Fruit fly (Drosophila melanogaster) whole organism, prepupa: ENCODE data around the gene CG18170.

ENCODE experiments used
- Blimp-1 ChIP-seq: fragments of 200-800 bp; sonication (Bioruptor generic); optimal IDR thresholded peaks from 3 replicates; lab custom pipeline; 2017; ENCODE audit warnings: missing biosample characterization, missing genetic modification characterization, mild to moderate bottlenecking, moderate library complexity, missing genetic modification reagents
- CG10631 ChIP-seq: fragments of 200-800 bp; sonication (Bioruptor generic); optimal IDR thresholded peaks from 2 replicates; lab custom pipeline; 2016; ENCODE audit warnings: missing biosample characterization, missing genetic modification characterization
- CG10669 ChIP-seq: fragments of 200-800 bp; sonication (Bioruptor generic); optimal IDR thresholded peaks from 3 replicates; lab custom pipeline; 2018; ENCODE audit warnings: missing biosample characterization, mild to moderate bottlenecking, missing genetic modification characterization, moderate library complexity
- CG11294 ChIP-seq: fragments of 200-800 bp; sonication (Bioruptor generic); IDR thresholded peaks from 2 replicates; pipeline ENCODE4 v1.3.6; 2022; ENCODE audit warnings: missing biosample characterization, missing genetic modification characterization
- CG11762 ChIP-seq: fragments of 200-800 bp; sonication (Bioruptor generic); optimal IDR thresholded peaks from 3 replicates; lab custom pipeline; 2016; ENCODE audit warnings: missing biosample characterization, missing genetic modification characterization; ENCODE audit not compliant: insufficient read depth
- CG15336 ChIP-seq: fragments of 200-800 bp; sonication (Bioruptor generic); IDR thresholded peaks from 2 replicates; pipeline ENCODE4 v1.3.6; 2022; ENCODE audit warnings: missing biosample characterization, missing genetic modification characterization
- CG1621 ChIP-seq: fragments of 200-800 bp; sonication (Bioruptor generic); optimal IDR thresholded peaks from 3 replicates; lab custom pipeline; 2018; ENCODE audit warnings: missing biosample characterization, mild to moderate bottlenecking, missing genetic modification characterization
- CG16779 ChIP-seq: fragments of 200-800 bp; sonication (Bioruptor generic); optimal IDR thresholded peaks from 3 replicates; lab custom pipeline; 2017; ENCODE audit warnings: missing biosample characterization, mild to moderate bottlenecking, missing genetic modification characterization
- CG31627 ChIP-seq: fragments of 200-800 bp; sonication (Bioruptor generic); optimal IDR thresholded peaks from 3 replicates; lab custom pipeline; 2016; ENCODE audit warnings: missing biosample characterization, missing genetic modification characterization
- CG32006 ChIP-seq: fragments of 200-800 bp; sonication (Bioruptor generic); optimal IDR thresholded peaks from 3 replicates; lab custom pipeline; 2017; ENCODE audit warnings: missing biosample characterization, mild to moderate bottlenecking, missing genetic modification characterization
- CG34406 ChIP-seq: fragments of 200-800 bp; sonication (Bioruptor generic); optimal IDR thresholded peaks from 3 replicates; lab custom pipeline; 2016; ENCODE audit warnings: missing biosample characterization, missing genetic modification characterization
- CG3919 ChIP-seq: fragments of 200-800 bp; sonication (Bioruptor generic); optimal IDR thresholded peaks from 3 replicates; lab custom pipeline; 2016; ENCODE audit warnings: missing biosample characterization, missing genetic modification characterization
- CG6163 ChIP-seq: fragments of 200-800 bp; sonication (Bioruptor generic); IDR thresholded peaks from 3 replicates; pipeline ENCODE4 v1.3.6; 2022; ENCODE audit warnings: missing biosample characterization, missing genetic modification characterization
- CG6276 ChIP-seq: fragments of 200-800 bp; sonication (Bioruptor generic); optimal IDR thresholded peaks from 2 replicates; lab custom pipeline; 2017; ENCODE audit warnings: missing biosample characterization, mild to moderate bottlenecking, missing genetic modification characterization
- CG6792 ChIP-seq: fragments of 200-800 bp; sonication (Bioruptor generic); optimal IDR thresholded peaks from 3 replicates; lab custom pipeline; 2016; ENCODE audit warnings: missing biosample characterization, missing genetic modification characterization
- CG6854 ChIP-seq: fragments of 200-800 bp; sonication (Bioruptor generic); optimal IDR thresholded peaks from 2 replicates; lab custom pipeline; 2017; ENCODE audit warnings: missing biosample characterization, mild to moderate bottlenecking, missing genetic modification characterization
- CG8632 ChIP-seq: fragments of 200-800 bp; sonication (Bioruptor generic); optimal IDR thresholded peaks from 3 replicates; lab custom pipeline; 2016; ENCODE audit warnings: missing biosample characterization, missing genetic modification characterization
- CG9139 ChIP-seq: fragments of 200-800 bp; sonication (Bioruptor generic); optimal IDR thresholded peaks from 3 replicates; lab custom pipeline; 2017; ENCODE audit warnings: missing biosample characterization, mild to moderate bottlenecking, missing genetic modification characterization
- Eip75B ChIP-seq: fragments of 200-800 bp; sonication (Bioruptor generic); optimal IDR thresholded peaks from 3 replicates; lab custom pipeline; 2016; ENCODE audit warnings: missing biosample characterization, missing genetic modification characterization
- Eip78C ChIP-seq: fragments of 200-800 bp; sonication (Bioruptor generic); peaks from one replicate; lab custom pipeline; 2016; ENCODE audit warnings: missing biosample characterization, missing genetic modification characterization
- Ets21C ChIP-seq: fragments of 200-800 bp; sonication (Bioruptor generic); optimal IDR thresholded peaks from 3 replicates; lab custom pipeline; 2016; ENCODE audit warnings: missing biosample characterization, missing genetic modification characterization
- Gug ChIP-seq: fragments of 200-800 bp; sonication (Bioruptor generic); IDR thresholded peaks from 2 replicates; pipeline ENCODE4 v1.3.6; 2022; ENCODE audit warnings: missing biosample characterization, missing genetic modification characterization
- Hr4 ChIP-seq: fragments of 200-800 bp; sonication (Bioruptor generic); optimal IDR thresholded peaks from 3 replicates; lab custom pipeline; 2016; ENCODE audit warnings: missing biosample characterization, missing genetic modification characterization
- Lpt ChIP-seq: fragments of 200-800 bp; sonication (Bioruptor generic); optimal IDR thresholded peaks from 3 replicates; lab custom pipeline; 2016; ENCODE audit warnings: missing biosample characterization, missing genetic modification characterization
- Smox ChIP-seq: fragments of 200-800 bp; sonication (Bioruptor generic); optimal IDR thresholded peaks from 3 replicates; lab custom pipeline; 2016; ENCODE audit warnings: missing biosample characterization, missing genetic modification characterization
- Sox102F ChIP-seq: fragments of 200-800 bp; sonication (Bioruptor generic); optimal IDR thresholded peaks from 2 replicates; lab custom pipeline; 2016; ENCODE audit warnings: missing biosample characterization, mild to moderate bottlenecking, missing genetic modification characterization
- Sox15 ChIP-seq: fragments of 200-800 bp; sonication (Bioruptor generic); optimal IDR thresholded peaks from 3 replicates; lab custom pipeline; 2016; ENCODE audit warnings: missing biosample characterization, missing genetic modification characterization
- achi ChIP-seq: fragments of 200-800 bp; sonication (Bioruptor generic); optimal IDR thresholded peaks from 3 replicates; lab custom pipeline; 2016; ENCODE audit warnings: missing biosample characterization, missing genetic modification characterization
- acj6 ChIP-seq: fragments of 200-800 bp; sonication (Bioruptor generic); optimal IDR thresholded peaks from 3 replicates; lab custom pipeline; 2016; ENCODE audit warnings: missing biosample characterization, missing genetic modification characterization
- cyc ChIP-seq: fragments of 200-800 bp; sonication (Bioruptor generic); optimal IDR thresholded peaks from 3 replicates; lab custom pipeline; 2016; ENCODE audit warnings: missing biosample characterization, missing genetic modification characterization
- dac ChIP-seq: fragments of 200-800 bp; sonication (Bioruptor generic); optimal IDR thresholded peaks from 2 replicates; lab custom pipeline; 2017; ENCODE audit warnings: missing biosample characterization, mild to moderate bottlenecking, missing genetic modification characterization
- dsx ChIP-seq: fragments of 200-800 bp; optimal IDR thresholded peaks from 3 replicates; lab custom pipeline; 2019; ENCODE audit warnings: missing biosample characterization, mild to moderate bottlenecking, missing genetic modification characterization, moderate library complexity; ENCODE audit not compliant: poor library complexity, severe bottlenecking
- eg ChIP-seq: fragments of 200-800 bp; sonication (Bioruptor generic); IDR thresholded peaks from 3 replicates; pipeline ENCODE4 v1.3.6; 2022; ENCODE audit warnings: missing biosample characterization, missing genetic modification characterization
- esn ChIP-seq: fragments of 200-800 bp; sonication (Bioruptor generic); optimal IDR thresholded peaks from 2 replicates; lab custom pipeline; 2016; ENCODE audit warnings: missing biosample characterization, mild to moderate bottlenecking, missing genetic modification characterization, moderate library complexity
- fd59A ChIP-seq: fragments of 200-800 bp; sonication (Bioruptor generic); optimal IDR thresholded peaks from 2 replicates; lab custom pipeline; 2017; ENCODE audit warnings: missing biosample characterization, mild to moderate bottlenecking, missing genetic modification characterization, missing genetic modification reagents
- fd85E ChIP-seq: fragments of 200-800 bp; sonication (Bioruptor generic); optimal IDR thresholded peaks from 3 replicates; lab custom pipeline; 2016; ENCODE audit warnings: missing biosample characterization, missing genetic modification characterization
- fkh ChIP-seq: fragments of 200-800 bp; sonication (Bioruptor generic); optimal IDR thresholded peaks from 3 replicates; lab custom pipeline; 2017; ENCODE audit warnings: missing biosample characterization, mild to moderate bottlenecking, missing genetic modification characterization, moderate library complexity
- lz ChIP-seq: fragments of 200-800 bp; sonication (Bioruptor generic); optimal IDR thresholded peaks from 3 replicates; lab custom pipeline; 2016; ENCODE audit warnings: missing biosample characterization, missing genetic modification characterization
- pdm3 ChIP-seq: fragments of 200-800 bp; sonication (Bioruptor generic); optimal IDR thresholded peaks from 3 replicates; lab custom pipeline; 2016; ENCODE audit warnings: missing biosample characterization, missing genetic modification characterization
- spab ChIP-seq: fragments of 200-800 bp; sonication (Bioruptor generic); optimal IDR thresholded peaks from 2 replicates; lab custom pipeline; 2017; ENCODE audit warnings: missing biosample characterization, mild to moderate bottlenecking, missing genetic modification characterization, missing genetic modification reagents
- ss ChIP-seq, 2 experiments: fragments of 200-800 bp; sonication (Bioruptor generic); optimal IDR thresholded peaks; 2 replicates in 1 of 2; 3 replicates in 1 of 2; lab custom pipeline; 2017 to 2018; ENCODE audit warnings: mild to moderate bottlenecking in 2 of 2, missing biosample characterization in 2 of 2, missing genetic modification characterization in 2 of 2, moderate library complexity in 1 of 2
- svp ChIP-seq: fragments of 200-800 bp; sonication (Bioruptor generic); peaks from one replicate; lab custom pipeline; 2016; ENCODE audit warnings: missing biosample characterization, missing genetic modification characterization
- topi ChIP-seq: fragments of 200-800 bp; sonication (Bioruptor generic); optimal IDR thresholded peaks from 3 replicates; lab custom pipeline; 2016; ENCODE audit warnings: missing biosample characterization, missing genetic modification characterization
- vri ChIP-seq: fragments of 200-800 bp; sonication (Bioruptor generic); optimal IDR thresholded peaks from 3 replicates; lab custom pipeline; 2016; ENCODE audit warnings: missing biosample characterization, mild to moderate bottlenecking, missing genetic modification characterization

The CG18170 gene

DNA sequence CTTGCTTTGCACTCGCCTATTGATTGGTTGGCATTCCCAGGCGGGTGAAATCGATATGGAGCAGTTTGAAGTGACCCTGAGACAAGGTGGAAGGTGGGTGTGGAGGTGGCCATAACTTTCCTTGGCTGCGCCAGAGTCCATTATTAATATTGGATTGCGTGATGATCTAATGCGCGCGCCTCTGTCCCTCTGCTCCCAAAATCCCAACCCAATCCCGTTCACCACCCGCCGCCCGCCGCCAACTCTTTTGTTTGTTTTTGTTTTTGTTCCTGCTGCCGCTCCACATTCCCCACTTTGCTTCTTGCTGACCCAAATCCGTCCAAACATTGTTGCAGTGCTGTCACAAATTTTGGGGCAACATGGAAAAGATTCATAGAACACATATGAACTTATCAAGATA lies 31.7 kb upstream of the CG18170 start:
- no peak for TF ChIP-seq CG6792 (GFP tag; lab: Kevin White, UChicago)

DNA sequence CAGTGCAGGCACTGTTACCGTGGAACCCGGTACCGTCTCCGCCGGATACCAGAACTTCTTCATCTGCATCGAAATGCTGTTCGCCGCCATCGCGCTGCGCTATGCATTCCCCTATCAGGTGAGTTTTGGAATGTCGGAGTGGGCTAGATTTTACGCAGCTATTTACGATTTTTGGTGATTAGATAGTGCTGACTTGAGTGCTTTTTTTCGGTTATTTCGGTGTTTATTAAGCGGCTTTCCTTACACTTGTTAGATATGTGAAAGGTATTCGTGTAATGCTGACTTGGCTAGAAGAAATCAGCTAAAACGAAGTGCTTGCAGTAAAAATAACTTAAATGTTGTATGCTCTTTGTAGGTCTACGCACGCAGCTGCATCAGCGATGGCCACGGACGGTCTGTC lies 29.6 kb upstream of the CG18170 start:
- no peak for TF ChIP-seq topi (GFP tag; lab: Kevin White, UChicago)
- TF ChIP-seq vri = no peak
- no peak for TF ChIP-seq spab (GFP tag; lab: Kevin White, UChicago)
- TF ChIP-seq eg = no peak
- no peak for TF ChIP-seq fd59A (GFP tag; lab: Kevin White, UChicago)
- no peak for TF ChIP-seq Sox102F (GFP tag; lab: Kevin White, UChicago)
- TF ChIP-seq CG10669 (GFP tag; lab: Kevin White, UChicago) = no peak
- no peak for TF ChIP-seq dac
- TF ChIP-seq CG11762 (GFP tag; lab: Kevin White, UChicago) = no peak

DNA sequence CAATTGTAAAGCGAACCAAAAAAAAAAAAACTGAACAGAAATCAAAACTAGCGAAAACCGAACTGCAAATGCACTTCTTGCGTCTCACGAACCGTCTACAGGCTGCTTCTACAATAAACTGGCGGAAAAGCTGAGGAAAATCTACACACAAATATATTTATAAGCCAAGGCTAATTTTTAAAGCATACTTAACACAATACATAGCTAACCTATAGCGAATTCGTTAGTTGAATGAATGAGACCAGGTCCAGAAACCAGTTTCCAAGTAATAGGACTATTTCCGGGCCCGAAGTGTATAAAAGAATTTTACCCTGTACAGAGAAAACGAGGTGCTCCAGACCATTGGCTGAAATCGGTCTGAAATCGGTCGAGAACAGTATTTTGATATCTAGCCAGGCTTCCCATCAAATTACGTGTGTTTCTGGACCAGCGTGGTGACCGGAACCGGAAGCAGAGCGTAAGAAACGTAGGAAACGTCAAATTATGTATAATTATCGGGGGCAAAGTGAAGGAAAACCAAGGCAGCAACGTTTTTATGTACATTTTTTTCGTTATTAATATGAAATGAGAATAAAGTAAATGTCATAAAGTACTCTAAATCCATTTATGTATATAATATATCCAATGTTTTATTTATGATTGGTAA lies 26.9 kb upstream of the CG18170 start:
- no peak for TF ChIP-seq CG31627 (GFP tag; lab: Kevin White, UChicago)
- no peak for TF ChIP-seq CG6854
- TF ChIP-seq CG3919 (GFP tag; lab: Kevin White, UChicago) = peak; percentile 16
- TF ChIP-seq CG11294 (GFP tag; lab: Robert Waterston, UW) = no peak
- TF ChIP-seq pdm3 (GFP tag; lab: Kevin White, UChicago) = peak; percentile 11
- TF ChIP-seq fd85E (GFP tag; lab: Kevin White, UChicago) = no peak
- TF ChIP-seq Eip75B (GFP tag; lab: Kevin White, UChicago) = no peak
- TF ChIP-seq Gug (GFP tag; lab: Robert Waterston, UW) = no peak
- peak; percentile 39; the same call in 1 of the 2 replicates for TF ChIP-seq CG15336 (GFP tag; lab: Robert Waterston, UW)
- no peak for TF ChIP-seq Sox15 (GFP tag; lab: Kevin White, UChicago)
- 0 out of 3 replicates have a peak, but pooled peaks have one; percentile 20 for TF ChIP-seq CG6163 (GFP tag; lab: Robert Waterston, UW)
- TF ChIP-seq acj6 (GFP tag; lab: Kevin White, UChicago) = peak; percentile 12
- TF ChIP-seq Smox = no peak
- no peak for TF ChIP-seq CG10631 (GFP tag; lab: Kevin White, UChicago)
- TF ChIP-seq CG8632 = no peak
- TF ChIP-seq esn (GFP tag; lab: Kevin White, UChicago) = peak; percentile 17
- TF ChIP-seq CG9139 (GFP tag; lab: Kevin White, UChicago) = no peak
- TF ChIP-seq spab (GFP tag; lab: Kevin White, UChicago) = no peak
- TF ChIP-seq CG32006 (GFP tag; lab: Kevin White, UChicago) = peak; percentile 26
- TF ChIP-seq Hr4 (GFP tag; lab: Kevin White, UChicago) = peak; percentile 35
- no peak for TF ChIP-seq lz (GFP tag; lab: Kevin White, UChicago)
- no peak for TF ChIP-seq Ets21C (GFP tag; lab: Kevin White, UChicago)
- peak; percentile 85 for TF ChIP-seq Eip78C (GFP tag; lab: Kevin White, UChicago)
- TF ChIP-seq achi (GFP tag; lab: Kevin White, UChicago) = peak; percentile 12
- no peak for TF ChIP-seq cyc
- TF ChIP-seq, all 60 proteins: peak for 10

DNA sequence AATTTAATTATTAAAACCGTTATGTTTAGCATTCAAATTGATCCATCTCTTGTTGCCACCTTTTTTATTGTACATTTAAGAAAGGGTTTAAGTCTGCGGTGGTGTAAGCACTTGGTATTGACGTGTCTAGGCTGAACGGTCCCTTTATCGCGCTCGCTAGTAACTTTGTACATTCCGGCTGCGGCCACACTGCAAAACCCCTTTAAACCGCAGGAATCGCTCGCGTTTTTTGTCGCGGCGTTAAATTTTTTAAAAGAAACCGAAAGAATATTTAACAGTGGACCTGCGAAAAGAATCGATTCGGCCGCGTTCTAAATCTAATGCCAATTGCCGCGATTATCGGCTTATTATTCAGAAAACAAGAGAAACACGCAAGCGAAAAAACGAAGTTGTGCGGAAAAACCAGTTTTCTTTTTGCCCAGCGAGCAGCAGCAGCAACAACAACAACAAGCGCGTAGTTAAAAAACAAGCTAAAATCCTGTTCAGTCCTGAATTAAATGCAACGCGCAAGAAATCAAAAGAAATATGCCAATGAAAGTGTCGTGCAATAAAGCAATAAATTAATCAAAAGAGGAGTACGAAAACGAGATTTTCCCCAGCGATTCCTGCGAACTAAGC lies 26.2 kb upstream of the CG18170 start, which contains the start of gene CG13917:
Gene CG13917 (plus strand): TSS at position 211 of the 618 bp plus-strand sequence.
- TF ChIP-seq CG10669 (GFP tag; lab: Kevin White, UChicago) (no peak), pdm3 (GFP tag; lab: Kevin White, UChicago) (no peak), Sox102F (GFP tag; lab: Kevin White, UChicago) (no peak), CG1621 (no peak), fkh (GFP tag; lab: Kevin White, UChicago) (no peak), CG16779 (tag; lab: Kevin White, UChicago) (peak; percentile 7), CG3919 (GFP tag; lab: Kevin White, UChicago) (no peak), CG34406 (GFP tag; lab: Kevin White, UChicago) (no peak), CG6854 (peak; percentile 71), svp (no peak), dsx (GFP tag; lab: Kevin White, UChicago) (peak; percentile 45), topi (GFP tag; lab: Kevin White, UChicago) (no peak), Gug (GFP tag; lab: Robert Waterston, UW) (no peak), ss (GFP tag; optimal IDR thresholded peaks at IDR 0.05; lab: Kevin White, UChicago) (peak in 1 of 2 experiments; percentile 42), CG6276 (peak; percentile 36), Ets21C (GFP tag; lab: Kevin White, UChicago) (no peak), fd85E (GFP tag; lab: Kevin White, UChicago) (no peak), CG8632 (no peak), Lpt (GFP tag; lab: Kevin White, UChicago) (no peak), Blimp-1 (GFP tag; lab: Kevin White, UChicago) (no peak), CG6163 (GFP tag; lab: Robert Waterston, UW) (peak; percentile 33; the same call in 1 of the 3 replicates)
